Worm (Caenorhabditis elegans) whole organism, L3 larva: ENCODE data around the gene C40A11.6.

ENCODE experiments used
- R02D3.7 ChIP-seq: fragments of 150-350 bp; optimal IDR thresholded peaks from 2 replicates; lab custom pipeline; 2014; ENCODE audit warnings: missing biosample characterization, missing genetic modification characterization
- ama-1 ChIP-seq: fragments of 150-350 bp; optimal IDR thresholded peaks from 2 replicates; lab custom pipeline; 2018
- ceh-16 ChIP-seq: sonication (generic microtip); optimal IDR thresholded peaks from 2 replicates; lab custom pipeline; 2017; ENCODE audit warnings: missing biosample characterization, missing genetic modification characterization
- ceh-28 ChIP-seq: fragments of 150-350 bp; optimal IDR thresholded peaks from 2 replicates; lab custom pipeline; 2014; ENCODE audit warnings: missing biosample characterization, missing genetic modification reagents, missing genetic modification characterization
- ceh-82 ChIP-seq: fragments of 150-350 bp; optimal IDR thresholded peaks from 2 replicates; lab custom pipeline; 2014; ENCODE audit warnings: missing biosample characterization, missing genetic modification characterization
- ceh-9 ChIP-seq: sonication (generic microtip); optimal IDR thresholded peaks from 2 replicates; lab custom pipeline; 2018; ENCODE audit warnings: missing biosample characterization, missing genetic modification characterization
- daf-12 ChIP-seq: fragments of 150-350 bp; optimal IDR thresholded peaks from 2 replicates; lab custom pipeline; 2014; ENCODE audit warnings: missing biosample characterization, missing genetic modification reagents, missing genetic modification characterization
- egl-27 ChIP-seq: sonication (generic microtip); optimal IDR thresholded peaks from 4 replicates; lab custom pipeline; 2017; ENCODE audit warnings: missing biosample characterization, missing genetic modification reagents, missing genetic modification characterization
- elt-1 ChIP-seq: fragments of 150-350 bp; optimal IDR thresholded peaks from 2 replicates; lab custom pipeline; 2014; ENCODE audit warnings: missing biosample characterization, missing genetic modification characterization
- elt-3 ChIP-seq, 3 experiments: fragments of 150-350 bp in 1 of 3; sonication (generic microtip) in 2 of 3; optimal IDR thresholded peaks; 2 replicates in 2 of 3; 4 replicates in 1 of 3; lab custom pipeline; 2014 to 2017; ENCODE audit warnings: missing biosample characterization in 3 of 3, missing genetic modification characterization in 3 of 3
- eor-1 ChIP-seq, 2 experiments: fragments of 150-350 bp; optimal IDR thresholded peaks; 2 replicates each; lab custom pipeline; 2014 to 2018; ENCODE audit warnings: missing biosample characterization in 2 of 2, missing genetic modification characterization in 2 of 2
- fkh-10 ChIP-seq: sonication (generic microtip); optimal IDR thresholded peaks from 2 replicates; lab custom pipeline; 2017; ENCODE audit warnings: missing biosample characterization, missing genetic modification reagents, missing genetic modification characterization
- fkh-2 ChIP-seq: fragments of 150-350 bp; optimal IDR thresholded peaks from 2 replicates; lab custom pipeline; 2014; ENCODE audit warnings: missing biosample characterization, missing genetic modification reagents, missing genetic modification characterization
- fos-1 ChIP-seq: fragments of 150-350 bp; optimal IDR thresholded peaks from 2 replicates; lab custom pipeline; 2014; ENCODE audit warnings: missing biosample characterization, missing genetic modification characterization
- hmg-11 ChIP-seq: sonication (generic microtip); optimal IDR thresholded peaks from 2 replicates; lab custom pipeline; 2016; ENCODE audit warnings: missing genetic modification characterization, missing compliant biosample characterization
- lin-15B ChIP-seq: fragments of 150-350 bp; optimal IDR thresholded peaks from 2 replicates; lab custom pipeline; 2014; ENCODE audit warnings: missing biosample characterization, missing genetic modification characterization
- lin-39 ChIP-seq: fragments of 150-350 bp; optimal IDR thresholded peaks from 2 replicates; lab custom pipeline; 2018; ENCODE audit warnings: missing biosample characterization, missing genetic modification reagents, missing genetic modification characterization
- mdl-1 ChIP-seq: fragments of 150-350 bp; optimal IDR thresholded peaks from 2 replicates; lab custom pipeline; 2014; ENCODE audit warnings: missing biosample characterization, missing genetic modification characterization
- mml-1 ChIP-seq: fragments of 150-350 bp; sonication (generic microtip); optimal IDR thresholded peaks from 3 replicates; lab custom pipeline; 2014; ENCODE audit warnings: missing biosample characterization, missing genetic modification characterization
- nfya-1 ChIP-seq: sonication (generic microtip); optimal IDR thresholded peaks from 2 replicates; lab custom pipeline; 2017; ENCODE audit warnings: missing genetic modification characterization, mild to moderate bottlenecking, missing compliant biosample characterization, antibody characterized with exemption, moderate library complexity; ENCODE audit not compliant: insufficient read depth
- nhr-11 ChIP-seq: fragments of 150-350 bp; optimal IDR thresholded peaks from 2 replicates; lab custom pipeline; 2014; ENCODE audit warnings: missing biosample characterization, missing genetic modification characterization
- nhr-12 ChIP-seq: fragments of 150-350 bp; optimal IDR thresholded peaks from 2 replicates; lab custom pipeline; 2014; ENCODE audit warnings: missing biosample characterization, missing genetic modification characterization
- nhr-237 ChIP-seq: fragments of 150-350 bp; optimal IDR thresholded peaks from 2 replicates; lab custom pipeline; 2014; ENCODE audit warnings: missing biosample characterization, missing genetic modification characterization
- nhr-25 ChIP-seq: sonication (generic microtip); optimal IDR thresholded peaks from 2 replicates; lab custom pipeline; 2017; ENCODE audit warnings: missing biosample characterization, missing genetic modification characterization
- nhr-28 ChIP-seq: fragments of 150-350 bp; optimal IDR thresholded peaks from 2 replicates; lab custom pipeline; 2014; ENCODE audit warnings: missing biosample characterization, missing genetic modification characterization
- nhr-43 ChIP-seq: sonication (generic microtip); optimal IDR thresholded peaks from 2 replicates; lab custom pipeline; 2016; ENCODE audit warnings: mild to moderate bottlenecking, missing genetic modification characterization, missing compliant biosample characterization; ENCODE audit not compliant: poor library complexity, severe bottlenecking
- nhr-67 ChIP-seq: fragments of 150-350 bp; optimal IDR thresholded peaks from 2 replicates; lab custom pipeline; 2014; ENCODE audit warnings: missing biosample characterization, missing genetic modification characterization
- nhr-76 ChIP-seq: fragments of 150-350 bp; sonication (generic microtip); optimal IDR thresholded peaks from 5 replicates; lab custom pipeline; 2014; ENCODE audit warnings: missing biosample characterization, missing genetic modification characterization
- nhr-77 ChIP-seq: fragments of 150-350 bp; optimal IDR thresholded peaks from 2 replicates; lab custom pipeline; 2014; ENCODE audit warnings: missing biosample characterization, missing genetic modification characterization
- pha-4 ChIP-seq: fragments of 150-350 bp; optimal IDR thresholded peaks from 2 replicates; lab custom pipeline; 2014; ENCODE audit warnings: missing biosample characterization, missing genetic modification reagents, missing genetic modification characterization
- pqm-1 ChIP-seq: fragments of 150-350 bp; optimal IDR thresholded peaks from 2 replicates; lab custom pipeline; 2017; ENCODE audit warnings: missing biosample characterization, missing genetic modification characterization, inconsistent platforms
- sea-2 ChIP-seq: fragments of 150-350 bp; sonication (generic microtip); optimal IDR thresholded peaks from 4 replicates; lab custom pipeline; 2014; ENCODE audit warnings: missing biosample characterization, missing genetic modification reagents, missing genetic modification characterization
- skn-1 ChIP-seq: fragments of 150-350 bp; optimal IDR thresholded peaks from 2 replicates; lab custom pipeline; 2014; ENCODE audit warnings: missing biosample characterization, missing genetic modification characterization
- snpc-4 ChIP-seq: fragments of 150-350 bp; optimal IDR thresholded peaks from 2 replicates; lab custom pipeline; 2014; ENCODE audit warnings: missing biosample characterization, missing genetic modification characterization
- tbx-2 ChIP-seq: sonication (generic microtip); optimal IDR thresholded peaks from 2 replicates; lab custom pipeline; 2016; ENCODE audit warnings: mild to moderate bottlenecking, missing genetic modification characterization, missing compliant biosample characterization
- unc-39 ChIP-seq: sonication (generic microtip); optimal IDR thresholded peaks from 4 replicates; lab custom pipeline; 2017; ENCODE audit warnings: missing biosample characterization, missing genetic modification characterization
- zag-1 ChIP-seq: fragments of 150-350 bp; optimal IDR thresholded peaks from 2 replicates; lab custom pipeline; 2014; ENCODE audit warnings: missing biosample characterization, missing genetic modification characterization
- ztf-4 ChIP-seq: fragments of 150-350 bp; optimal IDR thresholded peaks from 2 replicates; lab custom pipeline; 2014; ENCODE audit warnings: missing biosample characterization, missing genetic modification characterization

Gene C40A11.6

ce11 chrII:2145566-2145965 is at the start of gene C40A11.6:
C40A11.6 (minus strand) TSS chrII:2145666.
- no peak for TF ChIP-seq ceh-16 (tag; lab: Kevin White, UChicago)
- no peak for TF ChIP-seq sea-2
- no peak for TF ChIP-seq fkh-2
- TF ChIP-seq pha-4 (tag; lab: Kevin White, UChicago) = no peak
- TF ChIP-seq R02D3.7 (tag; lab: Kevin White, UChicago) = no peak
- no peak for TF ChIP-seq tbx-2 (tag; lab: Kevin White, UChicago)
- no peak for TF ChIP-seq skn-1 (tag; lab: Kevin White, UChicago)
- TF ChIP-seq ceh-82 (tag; lab: Kevin White, UChicago) = no peak
- TF ChIP-seq nhr-25 (tag; lab: Kevin White, UChicago) = no peak
- no peak for TF ChIP-seq ceh-28 (tag; lab: Kevin White, UChicago)
- no peak for TF ChIP-seq elt-3 (tag; optimal IDR thresholded peaks at IDR 0.05; lab: Kevin White, UChicago)
- TF ChIP-seq mml-1 = no peak
- TF ChIP-seq nhr-77 (tag; lab: Kevin White, UChicago) = no peak
- TF ChIP-seq nhr-67 = no peak
- TF ChIP-seq nhr-76 = no peak

- TF ChIP-seq nhr-77 (tag; lab: Kevin White, UChicago) = no peak
- peak; percentile 80 for TF ChIP-seq ceh-28 (tag; lab: Kevin White, UChicago)
- TF ChIP-seq, all 47 proteins: peak for 1
Measured at ce11 chrII:2192267-2192666, 46.8 kb upstream of the C40A11.6 start.

ce11 chrII:2191383-2191782 is 45.9 kb upstream of the C40A11.6 start:
- TF ChIP-seq pqm-1 (no peak), nfya-1 (tag; lab: Kevin White, UChicago) (peak; percentile 2), nhr-12 (tag; lab: Kevin White, UChicago) (no peak), mml-1 (no peak), ceh-82 (tag; lab: Kevin White, UChicago) (no peak), lin-39 (tag; lab: Kevin White, UChicago) (peak; percentile 54)
- TF ChIP-seq, all 47 proteins: peak for 2

DNA sequence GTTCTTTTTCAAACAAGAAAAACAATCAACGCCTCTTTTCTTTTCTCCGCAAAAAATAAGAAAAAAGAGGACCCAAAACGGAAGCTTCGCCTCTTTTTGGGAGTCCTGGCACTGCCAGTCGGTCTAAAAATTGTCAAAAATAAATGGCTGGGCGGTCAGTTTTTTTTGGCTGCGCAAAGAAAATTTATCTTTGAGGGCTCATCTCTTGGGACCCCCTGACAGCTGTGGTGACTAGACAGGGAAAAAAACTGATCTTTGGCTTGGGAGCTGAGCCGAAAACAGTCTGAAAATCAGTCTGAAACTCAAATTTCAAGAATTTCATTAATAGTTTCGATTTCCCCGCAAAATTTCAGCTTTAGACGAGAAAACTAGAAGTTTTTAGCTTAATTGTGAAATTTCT is 45.1 kb upstream of the C40A11.6 start:
- TF ChIP-seq ztf-4 (tag; lab: Kevin White, UChicago) (no peak), elt-3 (tag; optimal IDR thresholded peaks at IDR 0.05; lab: Kevin White, UChicago) (no peak), snpc-4 (tag; lab: Kevin White, UChicago) (no peak), daf-12 (tag; lab: Kevin White, UChicago) (no peak), nfya-1 (tag; lab: Kevin White, UChicago) (no peak), egl-27 (tag; lab: Kevin White, UChicago) (no peak), nhr-67 (no peak), zag-1 (no peak), hmg-11 (tag; lab: Kevin White, UChicago) (no peak), sea-2 (no peak), mml-1 (no peak), fkh-2 (no peak)

DNA sequence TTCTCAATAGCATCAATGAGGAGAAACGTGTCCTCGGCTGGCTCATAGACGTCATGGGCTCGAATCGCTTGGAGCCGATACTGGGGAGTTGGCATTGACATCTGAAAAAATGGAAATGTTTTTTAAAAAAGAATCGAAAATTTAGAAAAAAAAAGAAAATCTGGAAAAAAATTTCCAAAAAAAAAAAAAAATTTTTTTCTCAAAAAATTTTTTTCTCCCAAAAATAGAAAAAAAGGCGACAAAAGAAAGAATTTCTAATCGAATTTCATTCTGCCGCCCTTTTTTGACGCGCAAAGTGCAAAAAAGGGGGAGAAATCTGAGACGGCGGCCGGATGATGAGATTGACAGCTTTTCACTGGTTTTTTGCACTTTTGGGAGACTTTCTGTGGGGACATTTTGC is 43.9 kb upstream of the C40A11.6 start, which contains the start of gene mtq-2:
Gene mtq-2, minus strand, starts transcription at position 101 of the 400 bp plus-strand sequence.
- no peak for TF ChIP-seq nhr-28 (tag; lab: Kevin White, UChicago)
- TF ChIP-seq ama-1 (lab: Kevin White, UChicago) = no peak
- TF ChIP-seq nhr-11 (tag; lab: Kevin White, UChicago) = no peak
- TF ChIP-seq mml-1 = no peak
- no peak for TF ChIP-seq hmg-11 (tag; lab: Kevin White, UChicago)
- TF ChIP-seq elt-3 (tag; optimal IDR thresholded peaks at IDR 0.05; lab: Kevin White, UChicago) = no peak
- no peak for TF ChIP-seq sea-2
- TF ChIP-seq ceh-9 = no peak
- TF ChIP-seq fkh-10 = no peak
- TF ChIP-seq nfya-1 (tag; lab: Kevin White, UChicago) = no peak
- no peak for TF ChIP-seq mdl-1 (tag; lab: Kevin White, UChicago)
- TF ChIP-seq nhr-76 = no peak
- TF ChIP-seq unc-39 (tag; lab: Kevin White, UChicago) = no peak
- no peak for TF ChIP-seq nhr-25 (tag; lab: Kevin White, UChicago)
- no peak for TF ChIP-seq lin-15B (tag; lab: Kevin White, UChicago)
- TF ChIP-seq pha-4 (tag; lab: Kevin White, UChicago) = no peak

- no peak for TF ChIP-seq eor-1 (tag; optimal IDR thresholded peaks at IDR 0.05; lab: Kevin White, UChicago)
- TF ChIP-seq egl-27 (tag; lab: Kevin White, UChicago) = no peak
- no peak for TF ChIP-seq nhr-28 (tag; lab: Kevin White, UChicago)
- TF ChIP-seq nhr-237 (tag; lab: Kevin White, UChicago) = no peak
- TF ChIP-seq ceh-28 (tag; lab: Kevin White, UChicago) = no peak
- TF ChIP-seq R02D3.7 (tag; lab: Kevin White, UChicago) = no peak
- no peak for TF ChIP-seq nhr-43 (tag; lab: Kevin White, UChicago)
- no peak for TF ChIP-seq nfya-1 (tag; lab: Kevin White, UChicago)
- TF ChIP-seq fkh-10 = no peak
- TF ChIP-seq lin-39 (tag; lab: Kevin White, UChicago) = no peak
- no peak for TF ChIP-seq skn-1 (tag; lab: Kevin White, UChicago)
- no peak for TF ChIP-seq elt-1 (tag; lab: Kevin White, UChicago)
- no peak for TF ChIP-seq mml-1
- no peak for TF ChIP-seq nhr-12 (tag; lab: Kevin White, UChicago)
- no peak for TF ChIP-seq elt-3 (tag; optimal IDR thresholded peaks at IDR 0.05; lab: Kevin White, UChicago)
- TF ChIP-seq nhr-67 = no peak
- TF ChIP-seq fos-1 (tag; lab: Kevin White, UChicago) = no peak
Measured at ce11 chrII:2186730-2187129, 41.3 kb upstream of the C40A11.6 start.
